Worm (Caenorhabditis elegans) whole organism, mixed stage, embryonic: ENCODE data around the gene algn-3.
A peak's percentile ranks its signal among the peaks of the same experiment; 100 is the strongest.

ENCODE experiments used
- M03D4.4 ChIP-seq: sonication (generic microtip); optimal IDR thresholded peaks from 2 replicates; lab custom pipeline; 2017; ENCODE audit warnings: mild to moderate bottlenecking, missing genetic modification characterization, missing compliant biosample characterization
- bed-3 ChIP-seq: fragments of 200-800 bp; sonication (Bioruptor generic); optimal IDR thresholded peaks from 3 replicates; lab custom pipeline; 2018; ENCODE audit warnings: mild to moderate bottlenecking, missing genetic modification characterization, moderate library complexity, missing compliant biosample characterization
- blmp-1 ChIP-seq: fragments of 150-350 bp; optimal IDR thresholded peaks from 2 replicates; lab custom pipeline; 2014; ENCODE audit warnings: missing biosample characterization, missing genetic modification characterization
- ceh-39 ChIP-seq: fragments of 150-350 bp; optimal IDR thresholded peaks from 2 replicates; lab custom pipeline; 2014; ENCODE audit warnings: missing biosample characterization, missing genetic modification characterization
- ceh-43 ChIP-seq: fragments of 200-800 bp; sonication (Bioruptor generic); optimal IDR thresholded peaks from 2 replicates; lab custom pipeline; 2018; ENCODE audit warnings: mild to moderate bottlenecking, missing genetic modification characterization, moderate library complexity, missing compliant biosample characterization
- ceh-83 ChIP-seq: fragments of 200-800 bp; sonication (Bioruptor generic); optimal IDR thresholded peaks from 2 replicates; lab custom pipeline; 2018; ENCODE audit warnings: mild to moderate bottlenecking, missing genetic modification characterization, missing compliant biosample characterization
- ces-1 ChIP-seq: fragments of 150-350 bp; optimal IDR thresholded peaks from 2 replicates; lab custom pipeline; 2014; ENCODE audit warnings: missing biosample characterization, missing genetic modification reagents, missing genetic modification characterization
- cnd-1 ChIP-seq: fragments of 200-800 bp; sonication (Bioruptor generic); optimal IDR thresholded peaks from 2 replicates; lab custom pipeline; 2018; ENCODE audit warnings: mild to moderate bottlenecking, missing genetic modification characterization, missing compliant biosample characterization
- drap-1 ChIP-seq: fragments of 200-800 bp; sonication (Bioruptor generic); optimal IDR thresholded peaks from 3 replicates; lab custom pipeline; 2018; ENCODE audit warnings: mild to moderate bottlenecking, missing genetic modification characterization, missing compliant biosample characterization
- elt-1 ChIP-seq: sonication (generic microtip); optimal IDR thresholded peaks from 2 replicates; lab custom pipeline; 2017; ENCODE audit warnings: missing genetic modification characterization, mild to moderate bottlenecking, missing compliant biosample characterization, antibody characterized with exemption, moderate library complexity, borderline replicate concordance; ENCODE audit not compliant: insufficient read depth
- elt-3 ChIP-seq: fragments of 150-350 bp; optimal IDR thresholded peaks from 2 replicates; lab custom pipeline; 2014; ENCODE audit warnings: missing biosample characterization, missing genetic modification characterization
- flh-1 ChIP-seq: fragments of 200-800 bp; sonication (Bioruptor generic); optimal IDR thresholded peaks from 2 replicates; lab custom pipeline; 2018; ENCODE audit warnings: mild to moderate bottlenecking, missing genetic modification characterization, moderate library complexity, missing compliant biosample characterization
- ham-2 ChIP-seq: fragments of 200-800 bp; sonication (Bioruptor generic); optimal IDR thresholded peaks from 2 replicates; lab custom pipeline; 2018; ENCODE audit warnings: mild to moderate bottlenecking, missing genetic modification characterization, missing compliant biosample characterization
- hlh-1 ChIP-seq: fragments of 150-350 bp; optimal IDR thresholded peaks from 2 replicates; lab custom pipeline; 2014; ENCODE audit warnings: missing biosample characterization, missing genetic modification reagents, missing genetic modification characterization
- lin-13 ChIP-seq: fragments of 150-350 bp; optimal IDR thresholded peaks from 2 replicates; lab custom pipeline; 2014; ENCODE audit warnings: missing biosample characterization, missing genetic modification characterization
- lin-32 ChIP-seq: fragments of 200-800 bp; sonication (Bioruptor generic); optimal IDR thresholded peaks from 2 replicates; lab custom pipeline; 2018; ENCODE audit warnings: mild to moderate bottlenecking, missing genetic modification characterization, missing compliant biosample characterization
- lsy-2 ChIP-seq: fragments of 150-350 bp; optimal IDR thresholded peaks from 2 replicates; lab custom pipeline; 2014; ENCODE audit warnings: missing biosample characterization, missing genetic modification characterization
- mab-5 ChIP-seq: fragments of 150-350 bp; optimal IDR thresholded peaks from 2 replicates; lab custom pipeline; 2014; ENCODE audit warnings: missing biosample characterization, missing genetic modification characterization
- mep-1 ChIP-seq: fragments of 150-350 bp; optimal IDR thresholded peaks from 2 replicates; lab custom pipeline; 2017; ENCODE audit warnings: missing biosample characterization, missing genetic modification reagents, missing genetic modification characterization, inconsistent platforms
- mls-2 ChIP-seq: sonication (generic microtip); optimal IDR thresholded peaks from 2 replicates; lab custom pipeline; 2016; ENCODE audit warnings: mild to moderate bottlenecking, missing genetic modification characterization, moderate library complexity, missing compliant biosample characterization
- nhr-12 ChIP-seq: fragments of 150-350 bp; optimal IDR thresholded peaks from 2 replicates; lab custom pipeline; 2014; ENCODE audit warnings: missing biosample characterization, missing genetic modification characterization
- nhr-2 ChIP-seq: fragments of 150-350 bp; optimal IDR thresholded peaks from 2 replicates; lab custom pipeline; 2014; ENCODE audit warnings: missing biosample characterization, missing genetic modification characterization
- nhr-237 ChIP-seq: fragments of 150-350 bp; optimal IDR thresholded peaks from 2 replicates; lab custom pipeline; 2014; ENCODE audit warnings: missing biosample characterization, missing genetic modification characterization
- nhr-28 ChIP-seq: fragments of 150-350 bp; optimal IDR thresholded peaks from 2 replicates; lab custom pipeline; 2014; ENCODE audit warnings: missing biosample characterization, missing genetic modification characterization
- nhr-76 ChIP-seq: sonication (generic microtip); optimal IDR thresholded peaks from 2 replicates; lab custom pipeline; 2017; ENCODE audit warnings: missing biosample characterization, missing genetic modification characterization
- pha-4 ChIP-seq: fragments of 150-350 bp; optimal IDR thresholded peaks from 2 replicates; lab custom pipeline; 2018; ENCODE audit warnings: missing biosample characterization, missing genetic modification reagents, missing genetic modification characterization
- sem-2 ChIP-seq: fragments of 200-800 bp; sonication (Bioruptor generic); optimal IDR thresholded peaks from 2 replicates; lab custom pipeline; 2018; ENCODE audit warnings: mild to moderate bottlenecking, missing genetic modification characterization, missing compliant biosample characterization
- snpc-4 ChIP-seq: fragments of 150-350 bp; optimal IDR thresholded peaks from 2 replicates; lab custom pipeline; 2014; ENCODE audit warnings: missing biosample characterization, missing genetic modification characterization
- sptf-1 ChIP-seq: sonication (generic microtip); optimal IDR thresholded peaks from 2 replicates; lab custom pipeline; 2017; ENCODE audit warnings: mild to moderate bottlenecking, missing genetic modification characterization, moderate library complexity, missing compliant biosample characterization
- tbx-8 ChIP-seq: fragments of 200-800 bp; sonication (Bioruptor generic); optimal IDR thresholded peaks from 2 replicates; lab custom pipeline; 2018; ENCODE audit warnings: mild to moderate bottlenecking, missing genetic modification characterization, moderate library complexity, missing compliant biosample characterization
- unc-120 ChIP-seq: sonication (generic microtip); optimal IDR thresholded peaks from 2 replicates; lab custom pipeline; 2017; ENCODE audit warnings: missing genetic modification characterization, missing compliant biosample characterization; ENCODE audit not compliant: poor library complexity, severe bottlenecking
- unc-39 ChIP-seq: fragments of 150-350 bp; optimal IDR thresholded peaks from 2 replicates; lab custom pipeline; 2014; ENCODE audit warnings: missing biosample characterization, missing genetic modification characterization
- unc-62 ChIP-seq: fragments of 150-350 bp; optimal IDR thresholded peaks from 2 replicates; lab custom pipeline; 2014; ENCODE audit warnings: missing biosample characterization, missing genetic modification reagents, missing genetic modification characterization
- zip-8 ChIP-seq: fragments of 150-350 bp; optimal IDR thresholded peaks from 2 replicates; lab custom pipeline; 2014; ENCODE audit warnings: missing biosample characterization, missing genetic modification characterization
- ztf-11 ChIP-seq: fragments of 150-350 bp; optimal IDR thresholded peaks from 2 replicates; lab custom pipeline; 2014; ENCODE audit warnings: missing biosample characterization, missing genetic modification characterization

Gene algn-3

DNA sequence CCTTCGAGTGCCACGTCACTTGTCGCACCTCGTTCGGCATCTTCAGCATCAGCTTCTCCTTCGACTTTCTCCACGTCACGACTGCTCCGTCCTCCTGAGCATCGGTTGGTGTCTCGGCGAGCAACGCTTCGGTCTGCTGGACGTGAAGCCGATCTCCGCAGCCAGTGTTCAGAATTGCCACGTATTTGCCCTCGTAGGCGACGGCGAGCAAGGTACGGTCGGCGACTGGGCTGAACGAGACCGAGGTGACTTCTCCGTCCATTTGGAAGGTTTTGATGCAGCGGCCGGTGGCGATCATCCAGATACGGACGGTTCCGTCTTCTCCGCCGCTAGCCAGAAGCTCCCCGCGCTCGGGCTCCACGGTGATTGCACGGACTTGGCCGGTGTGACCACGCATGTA, 19.6 kb upstream of the algn-3 start:
- TF ChIP-seq nhr-28 (tag; lab: Kevin White, UChicago), result no peak
- no peak for TF ChIP-seq tbx-8 (GFP tag; lab: Kevin White, UChicago)

DNA sequence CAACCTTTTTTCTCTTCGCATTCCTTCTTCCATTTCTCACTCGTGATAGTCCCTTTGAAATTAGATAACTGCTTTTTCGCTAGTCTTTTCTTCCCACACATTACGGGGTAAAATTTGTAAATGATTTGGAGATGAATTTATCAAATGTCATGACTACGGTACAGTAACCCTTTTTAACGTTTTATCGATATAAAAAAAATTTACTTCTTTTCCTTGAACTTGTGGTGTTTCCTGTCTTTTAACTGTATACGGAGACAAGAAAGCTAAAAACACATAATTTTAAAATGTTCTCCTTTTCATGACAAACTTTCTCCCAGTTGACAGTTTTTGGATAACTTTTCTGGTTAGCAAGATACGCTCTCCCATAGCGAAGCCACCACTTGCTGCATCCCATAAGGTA, 17.4 kb upstream of the algn-3 start, which contains the start of gene W03H9.1:
Gene W03H9.1 (minus strand): TSS at position 101 of the 400 bp plus-strand sequence.
- no peak for TF ChIP-seq ces-1 (GFP tag; lab: Kevin White, UChicago)
- no peak for TF ChIP-seq lin-32 (GFP tag; lab: Kevin White, UChicago)
- TF ChIP-seq bed-3 (GFP tag; lab: Kevin White, UChicago), result no peak
- TF ChIP-seq ztf-11, result no peak
- TF ChIP-seq snpc-4 (tag; lab: Kevin White, UChicago), result no peak
- no peak for TF ChIP-seq nhr-28 (tag; lab: Kevin White, UChicago)
- no peak for TF ChIP-seq nhr-2 (tag; lab: Kevin White, UChicago)
- no peak for TF ChIP-seq unc-39 (tag; lab: Kevin White, UChicago)
- no peak for TF ChIP-seq sem-2
- no peak for TF ChIP-seq nhr-237
- no peak for TF ChIP-seq sptf-1 (tag; lab: Kevin White, UChicago)

- TF ChIP-seq lin-13 (tag; lab: Kevin White, UChicago), result peak; percentile 6
- no peak for TF ChIP-seq blmp-1
- TF ChIP-seq mls-2 (tag; lab: Kevin White, UChicago), result peak; percentile 54
- no peak for TF ChIP-seq elt-1 (tag; lab: Kevin White, UChicago)
- no peak for TF ChIP-seq mep-1 (tag; lab: Kevin White, UChicago)
- peak; percentile 62 for TF ChIP-seq cnd-1 (tag; lab: Kevin White, UChicago)
- TF ChIP-seq bed-3 (GFP tag; lab: Kevin White, UChicago), result peak; percentile 70
- TF ChIP-seq nhr-12 (tag; lab: Kevin White, UChicago), result no peak
- no peak for TF ChIP-seq mab-5 (tag; lab: Kevin White, UChicago)
- TF ChIP-seq elt-3 (tag; lab: Kevin White, UChicago), result no peak
- TF ChIP-seq lsy-2 (tag; lab: Kevin White, UChicago), result peak; percentile 48
- TF ChIP-seq unc-62, result no peak
- TF ChIP-seq nhr-28 (tag; lab: Kevin White, UChicago), result no peak
- TF ChIP-seq ceh-83, result peak; percentile 78
- no peak for TF ChIP-seq hlh-1 (tag; lab: Kevin White, UChicago)
- peak; percentile 81 for TF ChIP-seq sptf-1 (tag; lab: Kevin White, UChicago)
- no peak for TF ChIP-seq pha-4
- TF ChIP-seq lin-32 (GFP tag; lab: Kevin White, UChicago), result peak; percentile 9
- TF ChIP-seq ham-2 (GFP tag; lab: Kevin White, UChicago), result peak; percentile 8
- TF ChIP-seq sem-2, result no peak
- no peak for TF ChIP-seq zip-8 (tag; lab: Kevin White, UChicago)
- TF ChIP-seq ces-1 (GFP tag; lab: Kevin White, UChicago), result peak; percentile 69
- peak; percentile 75 for TF ChIP-seq unc-120
- TF ChIP-seq nhr-76 (tag; lab: Kevin White, UChicago), result no peak
- TF ChIP-seq snpc-4 (tag; lab: Kevin White, UChicago), result no peak
- no peak for TF ChIP-seq ztf-11
- peak; percentile 43 for TF ChIP-seq nhr-237
- no peak for TF ChIP-seq ceh-43 (GFP tag; lab: Kevin White, UChicago)
- peak; percentile 74 for TF ChIP-seq M03D4.4 (tag; lab: Kevin White, UChicago)
- TF ChIP-seq flh-1 (GFP tag; lab: Kevin White, UChicago), result no peak
- TF ChIP-seq nhr-2 (tag; lab: Kevin White, UChicago), result no peak
- TF ChIP-seq unc-39 (tag; lab: Kevin White, UChicago), result no peak
- no peak for TF ChIP-seq ceh-39
- peak; percentile 70 for TF ChIP-seq drap-1 (GFP tag; lab: Kevin White, UChicago)
- TF ChIP-seq tbx-8 (GFP tag; lab: Kevin White, UChicago), result no peak
Observed at ce11 chrII:14143838-14144268, 11.2 kb upstream of the algn-3 start, which contains the start of gene W03H9.2. W03H9.2 (minus strand) TSS chrII:14143869.

DNA sequence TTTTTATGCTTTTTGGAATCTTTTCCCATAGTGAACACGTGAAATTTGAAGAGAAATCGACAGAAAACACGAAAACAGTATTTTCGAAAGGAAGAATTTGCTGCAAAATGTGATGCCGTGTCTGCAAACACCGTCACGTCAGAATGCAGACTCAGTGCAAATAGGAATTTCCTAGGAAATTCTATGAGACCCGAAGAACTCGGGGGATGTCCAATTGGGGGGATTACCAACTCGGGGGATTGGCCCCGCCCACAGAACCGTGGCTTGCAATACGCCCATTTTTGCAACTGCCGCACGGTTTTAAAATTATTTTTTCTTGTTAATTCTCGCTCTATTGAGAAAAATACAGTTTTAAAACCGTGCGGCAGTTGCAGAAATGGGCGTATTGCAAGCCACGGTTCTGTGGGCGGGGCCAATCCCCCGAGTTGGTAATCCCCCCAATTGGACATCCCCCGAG, 9.5 kb upstream of the algn-3 start, which contains the start of gene cacn-1:
Gene cacn-1 (minus strand): TSS at position 51 of the 457 bp plus-strand sequence.
- TF ChIP-seq ces-1 (GFP tag; lab: Kevin White, UChicago) (peak; percentile 30), lsy-2 (tag; lab: Kevin White, UChicago) (peak; percentile 8), sptf-1 (tag; lab: Kevin White, UChicago) (peak; percentile 7)
- TF ChIP-seq, all 35 proteins: peak for 3; not testable (repeated sequence) for 32
